Fruit fly (Drosophila melanogaster) whole organism, embryonic: Measurements from ENCODE around the gene CG13721.

ENCODE experiments used
- ATbp ChIP-seq: fragments of 200-800 bp; sonication (Bioruptor generic); optimal IDR thresholded peaks from 2 replicates; lab custom pipeline; 2017; ENCODE audit warnings: missing biosample characterization, mild to moderate bottlenecking, missing genetic modification characterization, missing genetic modification reagents
- Ada2b ChIP-seq: fragments of 200-800 bp; sonication (Bioruptor generic); IDR thresholded peaks from 2 replicates; pipeline ENCODE4 v1.3.6; 2022; ENCODE audit warnings: missing biosample characterization, missing genetic modification characterization
- Awh ChIP-seq: fragments of 200-800 bp; sonication (Bioruptor generic); IDR thresholded peaks from 2 replicates; pipeline ENCODE4, ENCODE4 v1.3.6; 2022; ENCODE audit warnings: missing biosample characterization, missing genetic modification characterization
- CG10209 ChIP-seq: fragments of 200-800 bp; sonication (Bioruptor generic); optimal IDR thresholded peaks from 3 replicates; lab custom pipeline; 2017; ENCODE audit warnings: missing biosample characterization, mild to moderate bottlenecking, missing genetic modification characterization, missing genetic modification reagents
- CG1024 ChIP-seq: fragments of 200-800 bp; sonication (Bioruptor generic); IDR thresholded peaks from 2 replicates; pipeline ENCODE4 v1.3.6; 2022; ENCODE audit warnings: missing biosample characterization, missing genetic modification characterization
- CG10274 ChIP-seq: fragments of 200-800 bp; sonication (Bioruptor generic); optimal IDR thresholded peaks from 3 replicates; lab custom pipeline; 2017; ENCODE audit warnings: missing biosample characterization, mild to moderate bottlenecking, missing genetic modification characterization
- CG11695 ChIP-seq: fragments of 200-800 bp; sonication (Bioruptor generic); IDR thresholded peaks from 3 replicates; pipeline ENCODE4 v1.3.6; 2022; ENCODE audit warnings: missing biosample characterization, missing genetic modification characterization
- CG12104 ChIP-seq: fragments of 200-800 bp; sonication (Bioruptor generic); optimal IDR thresholded peaks from 3 replicates; lab custom pipeline; 2016; ENCODE audit warnings: missing biosample characterization, missing genetic modification characterization
- CG13287 ChIP-seq: fragments of 200-800 bp; sonication (Bioruptor generic); IDR thresholded peaks from 2 replicates; pipeline ENCODE4 v1.3.6; 2022; ENCODE audit warnings: missing biosample characterization, missing genetic modification characterization; ENCODE audit not compliant: partially characterized antibody
- CG13424 ChIP-seq: fragments of 200-800 bp; sonication (Bioruptor generic); optimal IDR thresholded peaks from 2 replicates; lab custom pipeline; 2019; ENCODE audit warnings: missing biosample characterization, mild to moderate bottlenecking, missing genetic modification characterization, moderate library complexity
- CG14014 ChIP-seq: fragments of 200-800 bp; sonication (Bioruptor generic); IDR thresholded peaks from 2 replicates; pipeline ENCODE4 v1.3.6; 2022; ENCODE audit warnings: missing biosample characterization, missing genetic modification characterization
- CG14050 ChIP-seq: fragments of 200-800 bp; sonication (Bioruptor generic); IDR thresholded peaks from 3 replicates; pipeline ENCODE4 v1.3.6; 2022; ENCODE audit warnings: missing biosample characterization, missing genetic modification characterization
- CG15269 ChIP-seq: fragments of 200-800 bp; sonication (Bioruptor generic); optimal IDR thresholded peaks from 2 replicates; lab custom pipeline; 2018; ENCODE audit warnings: missing biosample characterization, mild to moderate bottlenecking, missing genetic modification characterization, moderate library complexity
- CG17385 ChIP-seq: fragments of 200-800 bp; sonication (Bioruptor generic); optimal IDR thresholded peaks from 3 replicates; lab custom pipeline; 2018; ENCODE audit warnings: missing biosample characterization, mild to moderate bottlenecking, missing genetic modification characterization
- CG31388 ChIP-seq: fragments of 200-800 bp; sonication (Bioruptor generic); optimal IDR thresholded peaks from 2 replicates; lab custom pipeline; 2016; ENCODE audit warnings: missing biosample characterization, missing genetic modification characterization
- CG4854 ChIP-seq: fragments of 200-800 bp; sonication (Bioruptor generic); optimal IDR thresholded peaks from 2 replicates; lab custom pipeline; 2016; ENCODE audit warnings: missing biosample characterization, missing genetic modification characterization, inconsistent platforms
- CG7372 ChIP-seq: fragments of 200-800 bp; sonication (Bioruptor generic); IDR thresholded peaks from 2 replicates; pipeline ENCODE4 v1.3.6; 2022; ENCODE audit warnings: missing biosample characterization, missing genetic modification characterization
- CG8388 ChIP-seq: fragments of 200-800 bp; sonication (Bioruptor generic); optimal IDR thresholded peaks from 2 replicates; lab custom pipeline; 2019; ENCODE audit warnings: missing biosample characterization, mild to moderate bottlenecking, missing genetic modification characterization, moderate library complexity
- CG8924 ChIP-seq: fragments of 200-800 bp; optimal IDR thresholded peaks from 3 replicates; lab custom pipeline; 2019; ENCODE audit warnings: missing biosample characterization, mild to moderate bottlenecking, missing genetic modification characterization, moderate library complexity
- CoRest ChIP-seq: fragments of 200-800 bp; sonication (Bioruptor generic); optimal IDR thresholded peaks from 3 replicates; lab custom pipeline; 2018; ENCODE audit warnings: missing biosample characterization, mild to moderate bottlenecking, missing genetic modification characterization, moderate library complexity
- Dp ChIP-seq: fragments of 200-800 bp; sonication (Bioruptor generic); optimal IDR thresholded peaks from 2 replicates; lab custom pipeline; 2018; ENCODE audit warnings: missing biosample characterization, mild to moderate bottlenecking, missing genetic modification characterization, moderate library complexity
- Drgx ChIP-seq: fragments of 200-800 bp; sonication (Bioruptor generic); IDR thresholded peaks from 2 replicates; pipeline ENCODE4 v1.3.6; 2022; ENCODE audit warnings: missing biosample characterization, missing genetic modification characterization
- E2f2 ChIP-seq: fragments of 200-800 bp; sonication (Bioruptor generic); IDR thresholded peaks from 2 replicates; pipeline ENCODE4 v1.3.6; 2022; ENCODE audit warnings: missing biosample characterization, missing genetic modification characterization
- H15 ChIP-seq: fragments of 200-800 bp; sonication (Bioruptor generic); IDR thresholded peaks from 3 replicates; pipeline ENCODE4 v1.3.6; 2022; ENCODE audit warnings: missing biosample characterization, missing genetic modification characterization
- Hr51 ChIP-seq, 2 experiments: fragments of 200-800 bp; sonication (Bioruptor generic); optimal IDR thresholded peaks; 2 replicates in 1 of 2; 3 replicates in 1 of 2; lab custom pipeline; 2016 to 2018; ENCODE audit warnings: missing biosample characterization in 2 of 2, missing genetic modification characterization in 2 of 2, mild to moderate bottlenecking in 1 of 2, moderate library complexity in 1 of 2
- Nf-YB ChIP-seq: fragments of 200-800 bp; sonication (Bioruptor generic); optimal IDR thresholded peaks from 3 replicates; lab custom pipeline; 2019; ENCODE audit warnings: missing biosample characterization, mild to moderate bottlenecking, missing genetic modification characterization, moderate library complexity
- Oli ChIP-seq: fragments of 200-800 bp; sonication (Bioruptor generic); optimal IDR thresholded peaks from 2 replicates; lab custom pipeline; 2018; ENCODE audit warnings: missing biosample characterization, mild to moderate bottlenecking, missing genetic modification characterization, moderate library complexity
- Optix ChIP-seq: fragments of 200-800 bp; sonication (Bioruptor generic); IDR thresholded peaks from 3 replicates; pipeline ENCODE4 v1.3.6; 2022; ENCODE audit warnings: missing biosample characterization, missing genetic modification characterization
- Sox102F ChIP-seq: fragments of 200-800 bp; sonication (Bioruptor generic); optimal IDR thresholded peaks from 2 replicates; lab custom pipeline; 2018; ENCODE audit warnings: missing biosample characterization, mild to moderate bottlenecking, missing genetic modification characterization, moderate library complexity
- ab ChIP-seq: fragments of 200-800 bp; sonication (Bioruptor generic); optimal IDR thresholded peaks from 2 replicates; lab custom pipeline; 2016; ENCODE audit warnings: missing biosample characterization, missing genetic modification characterization
- amos ChIP-seq: fragments of 200-800 bp; sonication (Bioruptor generic); IDR thresholded peaks from 2 replicates; pipeline ENCODE4 v1.3.6; 2022; ENCODE audit warnings: missing biosample characterization, missing genetic modification characterization; ENCODE audit not compliant: partially characterized antibody
- ato ChIP-seq: fragments of 200-800 bp; sonication (Bioruptor generic); IDR thresholded peaks from 2 replicates; pipeline ENCODE4 v1.3.6; 2022; ENCODE audit warnings: missing biosample characterization, missing genetic modification characterization; ENCODE audit not compliant: partially characterized antibody
- bsh ChIP-seq, 2 experiments: fragments of 200-800 bp; sonication (Bioruptor generic); optimal IDR thresholded peaks; 2 replicates each; lab custom pipeline; 2017 to 2018; ENCODE audit warnings: mild to moderate bottlenecking in 2 of 2, missing biosample characterization in 2 of 2, missing genetic modification characterization in 2 of 2, moderate library complexity in 1 of 2
- btn ChIP-seq: fragments of 200-800 bp; sonication (Bioruptor generic); optimal IDR thresholded peaks from 2 replicates; lab custom pipeline; 2016; ENCODE audit warnings: missing biosample characterization, missing genetic modification characterization
- crc ChIP-seq: fragments of 200-800 bp; sonication (Bioruptor generic); optimal IDR thresholded peaks from 2 replicates; lab custom pipeline; 2016; ENCODE audit warnings: missing biosample characterization, missing genetic modification characterization
- croc ChIP-seq: fragments of 200-800 bp; sonication (Bioruptor generic); conservative IDR thresholded peaks from 3 replicates; pipeline ENCODE4 v1.3.6; 2022; ENCODE audit warnings: missing biosample characterization, missing genetic modification characterization
- dan ChIP-seq: fragments of 200-800 bp; sonication (Bioruptor generic); IDR thresholded peaks from 2 replicates; pipeline ENCODE4 v1.3.6; 2022; ENCODE audit warnings: missing biosample characterization, missing genetic modification characterization
- dpn ChIP-seq, 2 experiments: fragments of 200-800 bp; sonication (Bioruptor generic); optimal IDR thresholded peaks; 3 replicates each; lab custom pipeline; 2016; ENCODE audit warnings: missing biosample characterization in 2 of 2, missing genetic modification characterization in 2 of 2
- dysf ChIP-seq: fragments of 200-800 bp; sonication (Bioruptor generic); IDR thresholded peaks from 3 replicates; pipeline ENCODE4 v1.3.6; 2022; ENCODE audit warnings: missing biosample characterization, missing genetic modification characterization
- fd64A ChIP-seq: fragments of 200-800 bp; sonication (Bioruptor generic); optimal IDR thresholded peaks from 3 replicates; lab custom pipeline; 2018; ENCODE audit warnings: missing biosample characterization, mild to moderate bottlenecking, missing genetic modification characterization
- gem ChIP-seq: fragments of 200-800 bp; sonication (Bioruptor generic); optimal IDR thresholded peaks from 2 replicates; lab custom pipeline; 2019; ENCODE audit warnings: missing biosample characterization, mild to moderate bottlenecking, missing genetic modification characterization, moderate library complexity
- grau ChIP-seq: fragments of 200-800 bp; optimal IDR thresholded peaks from 3 replicates; lab custom pipeline; 2019; ENCODE audit warnings: missing biosample characterization, mild to moderate bottlenecking, missing genetic modification characterization, moderate library complexity
- nmo ChIP-seq: fragments of 200-800 bp; sonication (Bioruptor generic); optimal IDR thresholded peaks from 2 replicates; lab custom pipeline; 2018; ENCODE audit warnings: missing biosample characterization, mild to moderate bottlenecking, missing genetic modification characterization, moderate library complexity
- oc ChIP-seq: fragments of 200-800 bp; sonication (Bioruptor generic); optimal IDR thresholded peaks from 2 replicates; lab custom pipeline; 2018; ENCODE audit warnings: missing biosample characterization, mild to moderate bottlenecking, missing genetic modification characterization, moderate library complexity
- pzg ChIP-seq: fragments of 200-800 bp; sonication (Bioruptor generic); optimal IDR thresholded peaks from 3 replicates; lab custom pipeline; 2018; ENCODE audit warnings: missing biosample characterization, mild to moderate bottlenecking, missing genetic modification characterization, moderate library complexity
- row ChIP-seq: fragments of 200-800 bp; sonication (Bioruptor generic); IDR thresholded peaks from 3 replicates; pipeline ENCODE4 v1.3.6; 2022; ENCODE audit warnings: missing biosample characterization, missing genetic modification characterization
- scrt ChIP-seq: fragments of 200-800 bp; sonication (Bioruptor generic); optimal IDR thresholded peaks from 2 replicates; lab custom pipeline; 2018; ENCODE audit warnings: missing biosample characterization, mild to moderate bottlenecking, missing genetic modification characterization, moderate library complexity
- slbo ChIP-seq: fragments of 200-800 bp; sonication (Bioruptor generic); IDR thresholded peaks from 2 replicates; pipeline ENCODE4 v1.3.6; 2022; ENCODE audit warnings: missing biosample characterization, missing genetic modification characterization
- sna ChIP-seq: fragments of 200-800 bp; sonication (Bioruptor generic); IDR thresholded peaks from 2 replicates; pipeline ENCODE4 v1.3.6; 2022; ENCODE audit warnings: missing biosample characterization, missing genetic modification characterization; ENCODE audit not compliant: partially characterized antibody
- stwl ChIP-seq: fragments of 200-800 bp; sonication (Bioruptor generic); optimal IDR thresholded peaks from 3 replicates; lab custom pipeline; 2018; ENCODE audit warnings: missing biosample characterization, mild to moderate bottlenecking, missing genetic modification characterization, moderate library complexity

Gene CG13721

DNA sequence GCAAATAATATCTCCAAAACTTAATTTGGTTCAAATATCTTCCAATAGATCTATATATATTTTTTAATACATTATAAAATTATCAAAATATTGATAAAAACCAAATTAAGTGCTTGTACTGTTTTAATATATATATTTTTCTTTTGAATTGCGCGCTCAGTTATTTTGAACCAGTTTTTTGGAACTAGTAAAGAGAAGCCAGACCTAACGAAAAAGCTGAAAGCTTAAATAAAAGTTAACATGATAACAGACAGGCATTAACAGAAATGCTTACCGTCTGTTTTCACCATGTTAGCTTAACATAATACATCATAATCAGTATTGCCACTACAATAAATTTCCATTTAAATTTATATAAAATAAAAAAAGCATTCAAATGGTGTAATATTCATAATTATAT is 12.7 kb upstream of the CG13721 start (continued):
- no peak for TF ChIP-seq fd64A (GFP tag; lab: Kevin White, UChicago)
- no peak for TF ChIP-seq CG1024 (GFP tag; lab: Robert Waterston, UW)
- TF ChIP-seq CG10274 = no peak
- TF ChIP-seq E2f2 (GFP tag; lab: Robert Waterston, UW) = peak; percentile 92
- TF ChIP-seq Optix (GFP tag; lab: Robert Waterston, UW) = no peak
- TF ChIP-seq crc (GFP tag; lab: Kevin White, UChicago) = no peak
- TF ChIP-seq pzg (GFP tag; lab: Kevin White, UChicago) = peak; percentile 13
- peak; percentile 67 for TF ChIP-seq CG13287 (GFP tag; lab: Robert Waterston, UW)
- no peak for TF ChIP-seq Ada2b
- no peak for TF ChIP-seq dysf (GFP tag; lab: Robert Waterston, UW)
- TF ChIP-seq Nf-YB = no peak
- no peak; the same call in 1 of the 2 replicates for TF ChIP-seq amos
- TF ChIP-seq dpn (GFP tag; optimal IDR thresholded peaks at IDR 0.05; lab: Kevin White, UChicago) = no peak
- TF ChIP-seq CG12104 (GFP tag; lab: Kevin White, UChicago) = no peak
- TF ChIP-seq row (GFP tag; lab: Robert Waterston, UW) = no peak
- no peak for TF ChIP-seq CG14050 (GFP tag; lab: Robert Waterston, UW)
- TF ChIP-seq H15 (GFP tag; lab: Robert Waterston, UW) = no peak
- peak; percentile 91 for TF ChIP-seq Dp (GFP tag; lab: Kevin White, UChicago)
- no peak for TF ChIP-seq dan (GFP tag; lab: Robert Waterston, UW)
- TF ChIP-seq ato (GFP tag; lab: Robert Waterston, UW) = no peak
- peak; percentile 31 for TF ChIP-seq stwl
- TF ChIP-seq CG8924 = no peak
- no peak for TF ChIP-seq ab (GFP tag; lab: Kevin White, UChicago)
- TF ChIP-seq btn (GFP tag; lab: Kevin White, UChicago) = no peak
- no peak for TF ChIP-seq Drgx (GFP tag; lab: Robert Waterston, UW)
- no peak for TF ChIP-seq sna (GFP tag; lab: Robert Waterston, UW)
- TF ChIP-seq CG31388 (GFP tag; lab: Kevin White, UChicago) = no peak
- TF ChIP-seq Awh (GFP tag; lab: Robert Waterston, UW) = no peak
- TF ChIP-seq scrt (GFP tag; lab: Kevin White, UChicago) = no peak

DNA sequence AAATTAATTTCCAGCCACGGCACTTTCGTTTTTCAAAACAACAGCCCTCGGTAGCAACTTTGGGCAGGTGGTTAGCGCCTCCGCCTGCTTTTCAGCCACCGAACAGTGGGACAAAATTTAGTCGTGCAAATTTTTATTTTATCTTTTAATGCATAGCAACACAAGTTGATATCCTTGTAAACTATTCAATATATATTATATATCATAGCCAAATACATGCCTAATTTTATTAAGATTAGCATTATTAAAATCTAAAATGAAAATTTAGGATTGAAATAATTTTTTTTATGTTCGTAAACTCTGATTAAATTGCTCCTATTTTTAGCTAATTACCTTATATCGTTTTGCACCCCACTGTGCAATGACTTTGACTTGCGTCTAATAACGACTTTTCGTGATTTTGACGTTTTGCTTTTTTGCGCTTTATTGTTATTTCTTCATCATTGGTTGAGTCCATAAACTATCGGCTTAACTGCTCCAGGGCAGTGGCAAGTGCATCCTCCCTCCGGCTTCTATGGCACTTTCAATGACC is 11.4 kb upstream of the CG13721 start:
- TF ChIP-seq CG8924 (peak; percentile 12), CG4854 (GFP tag; lab: Kevin White, UChicago) (no peak), croc (GFP tag; lab: Robert Waterston, UW) (no peak), CG11695 (GFP tag; lab: Robert Waterston, UW) (0 out of 3 replicates have a peak, but pooled peaks have one; percentile 11), nmo (peak; percentile 39), CG15269 (tag; lab: Kevin White, UChicago) (peak; percentile 61), grau (tag; lab: Kevin White, UChicago) (peak; percentile 60), CG17385 (peak; percentile 18), CG10209 (GFP tag; lab: Kevin White, UChicago) (peak; percentile 5), CG7372 (GFP tag; lab: Robert Waterston, UW) (no peak), slbo (GFP tag; lab: Robert Waterston, UW) (peak; percentile 12; the same call in 1 of the 2 replicates), Oli (tag; lab: Kevin White, UChicago) (peak; percentile 34), CG8388 (GFP tag; lab: Kevin White, UChicago) (peak; percentile 16), CoRest (tag; lab: Kevin White, UChicago) (peak; percentile 40), gem (tag; lab: Kevin White, UChicago) (peak; percentile 59), Hr51 (GFP tag; optimal IDR thresholded peaks at IDR 0.05; lab: Kevin White, UChicago) (peak in 1 of 2 experiments; percentile 67), CG14014 (GFP tag; lab: Robert Waterston, UW) (0 out of 2 replicates have a peak, but pooled peaks have one; percentile 29), oc (tag; lab: Kevin White, UChicago) (peak; percentile 31), ATbp (peak; percentile 27), bsh (GFP tag; optimal IDR thresholded peaks at IDR 0.05; lab: Kevin White, UChicago) (peak in 1 of 2 experiments; percentile 2), Sox102F (GFP tag; lab: Kevin White, UChicago) (peak; percentile 64), CG13424 (peak; percentile 27)
